Worm (Caenorhabditis elegans): ENCODE measurements around the gene K01C8.2.

The K01C8.2 gene

ce11 chrII:8226475-8226874, 42.8 kb downstream of the K01C8.2 start (continued):
- TF ChIP-seq arid-1 (GFP tag; conservative IDR thresholded peaks at IDR 0.05) (no peak), hlh-11 (tag; optimal IDR thresholded peaks at IDR 0.05) (peak; percentile 51), lir-3 (tag; optimal IDR thresholded peaks at IDR 0.05) (no peak), ztf-11 (tag; optimal IDR thresholded peaks at IDR 0.05) (no peak), fos-1 (tag; optimal IDR thresholded peaks at IDR 0.05) (no peak), nhr-42 (GFP tag; IDR thresholded peaks at IDR 0.05) (no peak), ztf-7 (tag; optimal IDR thresholded peaks at IDR 0.05) (no peak), ceh-62 (tag; optimal IDR thresholded peaks at IDR 0.05) (no peak), lsy-2 (tag; optimal IDR thresholded peaks at IDR 0.05) (peak in 1 of 2 experiments; percentile 23), rbr-2 (tag; optimal IDR thresholded peaks at IDR 0.05) (no peak), hlh-30 (tag; optimal IDR thresholded peaks at IDR 0.05; ENCODE audit: insufficient read depth) (peak; percentile 50), spr-1 (tag; optimal IDR thresholded peaks at IDR 0.05) (no peak), hmg-1.1 (GFP tag; IDR thresholded peaks at IDR 0.05) (no peak), nhr-28 (tag; optimal IDR thresholded peaks at IDR 0.05) (peak; percentile 52), lin-38 (GFP tag; IDR thresholded peaks at IDR 0.05) (no peak), egl-27 (tag; optimal IDR thresholded peaks at IDR 0.05) (no peak), F26F4.8 (GFP tag; conservative IDR thresholded peaks at IDR 0.05) (no peak), sdz-12 (GFP tag; optimal IDR thresholded peaks at IDR 0.05) (no peak), tra-1 (GFP tag; IDR thresholded peaks at IDR 0.05) (no peak), dmd-6 (GFP tag; IDR thresholded peaks at IDR 0.05) (peak; percentile 64), dve-1 (tag; optimal IDR thresholded peaks at IDR 0.05; ENCODE audit: insufficient read depth) (peak; percentile 81), nhr-102 (tag; optimal IDR thresholded peaks at IDR 0.05) (no peak), hif-1 (tag; optimal IDR thresholded peaks at IDR 0.05) (no peak), madf-9 (GFP tag; conservative IDR thresholded peaks at IDR 0.05) (no peak), tag-97 (GFP tag; IDR thresholded peaks at IDR 0.05) (no peak), snpc-1.2 (GFP tag; IDR thresholded peaks at IDR 0.05) (no peak), mxl-3 (GFP tag; optimal IDR thresholded peaks at IDR 0.05) (no peak), php-3 (GFP tag; IDR thresholded peaks at IDR 0.05) (no peak), lin-39 (tag; optimal IDR thresholded peaks at IDR 0.05) (no peak), F49E8.2 (tag; optimal IDR thresholded peaks at IDR 0.05; ENCODE audit: borderline replicate concordance) (no peak), ZK546.5 (tag; optimal IDR thresholded peaks at IDR 0.05) (no peak), daf-8 (GFP tag; IDR thresholded peaks at IDR 0.05) (no peak), jun-1 (tag; optimal IDR thresholded peaks at IDR 0.05) (no peak), aly-2 (tag; optimal IDR thresholded peaks at IDR 0.05) (no peak), gei-8 (GFP tag; optimal IDR thresholded peaks at IDR 0.05) (no peak)

- TF ChIP-seq unc-62 (GFP tag; optimal IDR thresholded peaks at IDR 0.05 in 1 of 2) (peak in 1 of 2 experiments; percentile 23), unc-62 (tag; optimal IDR thresholded peaks at IDR 0.05) (no peak), mep-1 (tag; optimal IDR thresholded peaks at IDR 0.05) (peak; percentile 14), zip-2 (tag; optimal IDR thresholded peaks at IDR 0.05) (no peak), dpl-1 (GFP tag; optimal IDR thresholded peaks at IDR 0.05) (no peak), lin-15B (tag; optimal IDR thresholded peaks at IDR 0.05) (no peak), aha-1 (tag) (peak; percentile 56), hlh-30 (tag; optimal IDR thresholded peaks at IDR 0.05; ENCODE audit: insufficient read depth) (peak; percentile 60)
Measured at ce11 chrII:8225914-8226313, 43.3 kb downstream of the K01C8.2 start.

Measured in whole organism, L4 larva.